Fruit fly (Drosophila melanogaster) whole organism, embryonic: ENCODE measurements around the gene Oatp33Eb.

Experiments
- Ada2b ChIP-seq: fragments of 200-800 bp; sonication (Bioruptor generic); IDR thresholded peaks from 2 replicates; pipeline ENCODE4 v1.3.6; 2022; ENCODE audit warnings: missing biosample characterization, missing genetic modification characterization
- BEAF-32 ChIP-seq: fragments of 200-800 bp; sonication (Bioruptor generic); optimal IDR thresholded peaks from 3 replicates; lab custom pipeline; 2017; ENCODE audit warnings: missing biosample characterization, missing genetic modification characterization, mild to moderate bottlenecking, moderate library complexity, missing genetic modification reagents
- CG10274 ChIP-seq: fragments of 200-800 bp; sonication (Bioruptor generic); optimal IDR thresholded peaks from 3 replicates; lab custom pipeline; 2017; ENCODE audit warnings: missing biosample characterization, mild to moderate bottlenecking, missing genetic modification characterization
- CG11504 ChIP-seq: fragments of 200-800 bp; sonication (Bioruptor generic); optimal IDR thresholded peaks from 3 replicates; lab custom pipeline; 2019; ENCODE audit warnings: missing biosample characterization, mild to moderate bottlenecking, missing genetic modification characterization, moderate library complexity
- CG12769 ChIP-seq: fragments of 200-800 bp; sonication (Bioruptor generic); optimal IDR thresholded peaks from 2 replicates; lab custom pipeline; 2019; ENCODE audit warnings: missing biosample characterization, mild to moderate bottlenecking, missing genetic modification characterization, moderate library complexity
- CG13296 ChIP-seq: fragments of 200-800 bp; sonication (Bioruptor generic); optimal IDR thresholded peaks from 3 replicates; lab custom pipeline; 2018; ENCODE audit warnings: missing biosample characterization, mild to moderate bottlenecking, missing genetic modification characterization
- CG14710 ChIP-seq: fragments of 200-800 bp; sonication (Bioruptor generic); optimal IDR thresholded peaks from 3 replicates; lab custom pipeline; 2019; ENCODE audit warnings: missing biosample characterization, mild to moderate bottlenecking, missing genetic modification characterization, moderate library complexity
- CG16863 ChIP-seq: fragments of 200-800 bp; sonication (Bioruptor generic); optimal IDR thresholded peaks from 3 replicates; lab custom pipeline; 2016; ENCODE audit warnings: missing biosample characterization, missing genetic modification characterization
- CG17612 ChIP-seq: fragments of 200-800 bp; sonication (Bioruptor generic); IDR thresholded peaks from 2 replicates; pipeline ENCODE4 v1.3.6; 2022; ENCODE audit warnings: missing biosample characterization, missing genetic modification characterization
- CG17829 ChIP-seq: fragments of 200-800 bp; optimal IDR thresholded peaks from 2 replicates; lab custom pipeline; 2019; ENCODE audit warnings: missing biosample characterization, mild to moderate bottlenecking, missing genetic modification characterization, moderate library complexity
- CG2120 ChIP-seq: fragments of 200-800 bp; sonication (Bioruptor generic); optimal IDR thresholded peaks from 3 replicates; lab custom pipeline; 2016; ENCODE audit warnings: missing biosample characterization, missing genetic modification characterization
- CG2202 ChIP-seq: fragments of 200-800 bp; sonication (Bioruptor generic); optimal IDR thresholded peaks from 2 replicates; lab custom pipeline; 2018; ENCODE audit warnings: missing biosample characterization, mild to moderate bottlenecking, missing genetic modification characterization
- CG2678 ChIP-seq: fragments of 200-800 bp; sonication (Bioruptor generic); optimal IDR thresholded peaks from 3 replicates; lab custom pipeline; 2019; ENCODE audit warnings: missing biosample characterization, mild to moderate bottlenecking, missing genetic modification characterization, moderate library complexity
- CG2889 ChIP-seq: fragments of 200-800 bp; sonication (Bioruptor generic); IDR thresholded peaks from 3 replicates; pipeline ENCODE4 v1.3.6; 2022; ENCODE audit warnings: missing biosample characterization, missing genetic modification characterization
- CG4282 ChIP-seq: fragments of 200-800 bp; sonication (Bioruptor generic); optimal IDR thresholded peaks from 2 replicates; lab custom pipeline; 2016; ENCODE audit warnings: missing biosample characterization, missing genetic modification characterization
- CG5180 ChIP-seq: fragments of 200-800 bp; sonication (Bioruptor generic); optimal IDR thresholded peaks from 3 replicates; lab custom pipeline; 2017; ENCODE audit warnings: missing biosample characterization, missing genetic modification characterization, mild to moderate bottlenecking, moderate library complexity, missing genetic modification reagents
- CG6689 ChIP-seq: fragments of 200-800 bp; sonication (Bioruptor generic); IDR thresholded peaks from 2 replicates; pipeline ENCODE4 v1.3.6; 2022; ENCODE audit warnings: missing biosample characterization, missing genetic modification characterization
- CG7357 ChIP-seq: fragments of 200-800 bp; sonication (Bioruptor generic); IDR thresholded peaks from 3 replicates; pipeline ENCODE4 v1.3.6; 2022; ENCODE audit warnings: missing biosample characterization, missing genetic modification characterization
- CG7987 ChIP-seq: fragments of 200-800 bp; sonication (Bioruptor generic); optimal IDR thresholded peaks from 2 replicates; lab custom pipeline; 2018; ENCODE audit warnings: missing biosample characterization, mild to moderate bottlenecking, missing genetic modification characterization, moderate library complexity
- CG8924 ChIP-seq: fragments of 200-800 bp; optimal IDR thresholded peaks from 3 replicates; lab custom pipeline; 2019; ENCODE audit warnings: missing biosample characterization, mild to moderate bottlenecking, missing genetic modification characterization, moderate library complexity
- CG9817 ChIP-seq: fragments of 200-800 bp; sonication (Bioruptor generic); optimal IDR thresholded peaks from 2 replicates; lab custom pipeline; 2018; ENCODE audit warnings: missing biosample characterization, mild to moderate bottlenecking, missing genetic modification characterization, moderate library complexity
- CoRest ChIP-seq: fragments of 200-800 bp; sonication (Bioruptor generic); optimal IDR thresholded peaks from 3 replicates; lab custom pipeline; 2018; ENCODE audit warnings: missing biosample characterization, mild to moderate bottlenecking, missing genetic modification characterization, moderate library complexity
- Doc3 ChIP-seq: fragments of 200-800 bp; sonication (Bioruptor generic); IDR thresholded peaks from 3 replicates; pipeline ENCODE4 v1.3.6; 2022; ENCODE audit warnings: missing biosample characterization, missing genetic modification characterization; ENCODE audit not compliant: partially characterized antibody
- ERR ChIP-seq: fragments of 200-800 bp; sonication (Bioruptor generic); optimal IDR thresholded peaks from 2 replicates; lab custom pipeline; 2016; ENCODE audit warnings: missing biosample characterization, missing genetic modification characterization
- HLH54F ChIP-seq: fragments of 200-800 bp; sonication (Bioruptor generic); optimal IDR thresholded peaks from 3 replicates; lab custom pipeline; 2016; ENCODE audit warnings: missing biosample characterization, missing genetic modification characterization
- Hmr ChIP-seq: fragments of 200-800 bp; sonication (Bioruptor generic); optimal IDR thresholded peaks from 3 replicates; lab custom pipeline; 2017; ENCODE audit warnings: mild to moderate bottlenecking, missing biosample characterization, missing genetic modification reagents, missing genetic modification characterization
- Hr39 ChIP-seq: fragments of >200 bp; optimal IDR thresholded peaks from 2 replicates; lab custom pipeline; 2017
- Hr51 ChIP-seq, 2 experiments: fragments of 200-800 bp; sonication (Bioruptor generic); optimal IDR thresholded peaks; 2 replicates in 1 of 2; 3 replicates in 1 of 2; lab custom pipeline; 2016 to 2018; ENCODE audit warnings: missing biosample characterization in 2 of 2, missing genetic modification characterization in 2 of 2, mild to moderate bottlenecking in 1 of 2, moderate library complexity in 1 of 2
- MBD-R2 ChIP-seq: fragments of 200-800 bp; sonication (Bioruptor generic); IDR thresholded peaks from 2 replicates; pipeline ENCODE4 v1.3.6; 2022; ENCODE audit warnings: missing biosample characterization, missing genetic modification characterization
- Med ChIP-seq: fragments of 200-800 bp; sonication (Bioruptor generic); peaks from one replicate; lab custom pipeline; 2016; ENCODE audit warnings: missing biosample characterization, missing genetic modification characterization, mild to moderate bottlenecking, inconsistent platforms, moderate library complexity
- NFAT ChIP-seq: fragments of 200-800 bp; sonication (Bioruptor generic); IDR thresholded peaks from 2 replicates; pipeline ENCODE4 v1.3.6; 2022; ENCODE audit warnings: missing biosample characterization, missing genetic modification characterization
- Pdp1 ChIP-seq, 2 experiments: fragments of 200-800 bp; sonication (Bioruptor generic); optimal IDR thresholded peaks; 3 replicates each; lab custom pipeline; 2016; ENCODE audit warnings: missing biosample characterization in 2 of 2, missing genetic modification characterization in 2 of 2, mild to moderate bottlenecking in 1 of 2, moderate library complexity in 1 of 2
- Ptx1 ChIP-seq: fragments of 200-800 bp; sonication (Bioruptor generic); IDR thresholded peaks from 2 replicates; pipeline ENCODE4 v1.3.6; 2022; ENCODE audit warnings: missing biosample characterization, missing genetic modification characterization
- Rfx ChIP-seq: fragments of 200-800 bp; sonication (Bioruptor generic); IDR thresholded peaks from 2 replicates; pipeline ENCODE4 v1.3.6; 2022; ENCODE audit warnings: missing biosample characterization, missing genetic modification characterization
- Side ChIP-seq: fragments of 200-800 bp; sonication (Bioruptor generic); optimal IDR thresholded peaks from 2 replicates; lab custom pipeline; 2016; ENCODE audit warnings: missing biosample characterization, missing genetic modification characterization
- Spps ChIP-seq: fragments of 200-800 bp; sonication (Bioruptor generic); optimal IDR thresholded peaks from 2 replicates; lab custom pipeline; 2018; ENCODE audit warnings: missing biosample characterization, mild to moderate bottlenecking, missing genetic modification characterization
- Vsx1 ChIP-seq: fragments of 200-800 bp; sonication (Bioruptor generic); optimal IDR thresholded peaks from 2 replicates; lab custom pipeline; 2017; ENCODE audit warnings: missing biosample characterization, mild to moderate bottlenecking, missing genetic modification characterization, missing genetic modification reagents
- al ChIP-seq: fragments of 200-800 bp; sonication (Bioruptor generic); IDR thresholded peaks from 2 replicates; pipeline ENCODE4 v1.3.6; 2022; ENCODE audit warnings: missing biosample characterization, missing genetic modification characterization
- bab2 ChIP-seq: fragments of 200-800 bp; sonication (Bioruptor generic); optimal IDR thresholded peaks from 2 replicates; lab custom pipeline; 2016; ENCODE audit warnings: missing biosample characterization, missing genetic modification characterization
- caup ChIP-seq: fragments of 200-800 bp; sonication (Bioruptor generic); optimal IDR thresholded peaks from 3 replicates; lab custom pipeline; 2017; ENCODE audit warnings: missing biosample characterization, mild to moderate bottlenecking, missing genetic modification characterization, moderate library complexity; ENCODE audit not compliant: severe bottlenecking
- chm ChIP-seq: fragments of 200-800 bp; sonication (Bioruptor generic); IDR thresholded peaks from 2 replicates; pipeline ENCODE4 v1.3.6; 2022; ENCODE audit warnings: missing biosample characterization, missing genetic modification characterization
- corto ChIP-seq: fragments of 200-800 bp; sonication (Bioruptor generic); optimal IDR thresholded peaks from 2 replicates; lab custom pipeline; 2016; ENCODE audit warnings: missing biosample characterization, mild to moderate bottlenecking, missing genetic modification characterization, moderate library complexity
- emc ChIP-seq: fragments of 200-800 bp; sonication (Bioruptor generic); optimal IDR thresholded peaks from 2 replicates; lab custom pipeline; 2016; ENCODE audit warnings: missing biosample characterization, missing genetic modification characterization
- ewg ChIP-seq: fragments of 200-800 bp; sonication (Bioruptor generic); optimal IDR thresholded peaks from 3 replicates; lab custom pipeline; 2017; ENCODE audit warnings: mild to moderate bottlenecking, missing biosample characterization, missing genetic modification reagents, missing genetic modification characterization
- ind ChIP-seq: fragments of 200-800 bp; sonication (Bioruptor generic); optimal IDR thresholded peaks from 3 replicates; lab custom pipeline; 2016; ENCODE audit warnings: missing biosample characterization, missing genetic modification characterization
- inv ChIP-seq: fragments of 200-800 bp; sonication (Bioruptor generic); IDR thresholded peaks from 2 replicates; pipeline ENCODE4 v1.3.6; 2022; ENCODE audit warnings: missing biosample characterization, missing genetic modification characterization; ENCODE audit not compliant: partially characterized antibody
- mam ChIP-seq: fragments of 200-800 bp; sonication (Bioruptor generic); optimal IDR thresholded peaks from 3 replicates; lab custom pipeline; 2016; ENCODE audit warnings: missing biosample characterization, missing genetic modification characterization
- rib ChIP-seq: fragments of 200-800 bp; sonication (Bioruptor generic); IDR thresholded peaks from 2 replicates; pipeline ENCODE4 v1.3.6; 2022; ENCODE audit warnings: missing biosample characterization, missing genetic modification characterization
- row ChIP-seq: fragments of 200-800 bp; sonication (Bioruptor generic); IDR thresholded peaks from 3 replicates; pipeline ENCODE4 v1.3.6; 2022; ENCODE audit warnings: missing biosample characterization, missing genetic modification characterization
- sens-2 ChIP-seq: fragments of 200-800 bp; sonication (Bioruptor generic); IDR thresholded peaks from 2 replicates; pipeline ENCODE4 v1.3.6; 2022; ENCODE audit warnings: missing biosample characterization, missing genetic modification characterization
- slp2 ChIP-seq: fragments of 200-800 bp; sonication (Bioruptor generic); optimal IDR thresholded peaks from 2 replicates; lab custom pipeline; 2016; ENCODE audit warnings: missing biosample characterization, missing genetic modification characterization

The Oatp33Eb gene

dm6 chr2L:12467673-12468072 lies 19.4 kb downstream of the Oatp33Eb start (continued):
- TF ChIP-seq Hr51 (GFP tag; optimal IDR thresholded peaks at IDR 0.05; lab: Kevin White, UChicago) = peak; percentile 11 to 12
- TF ChIP-seq Vsx1 = no peak
- peak; percentile 48 for TF ChIP-seq ind (GFP tag; lab: Kevin White, UChicago)
- TF ChIP-seq MBD-R2 (GFP tag; lab: Robert Waterston, UW) = peak; percentile 43; the same call in 1 of the 2 replicates
- no peak for TF ChIP-seq inv
- no peak for TF ChIP-seq CG2202 (tag; lab: Kevin White, UChicago)
- peak; percentile 84 for TF ChIP-seq NFAT (GFP tag; lab: Robert Waterston, UW)
- peak; percentile 55 for TF ChIP-seq CG13296
- peak; percentile 81 for TF ChIP-seq al (GFP tag; lab: Robert Waterston, UW)
- TF ChIP-seq ewg (GFP tag; lab: Kevin White, UChicago) = no peak
- peak; percentile 17 for TF ChIP-seq CG8924 (tag; lab: Kevin White, UChicago)
- TF ChIP-seq Hmr (GFP tag; lab: Kevin White, UChicago) = peak; percentile 70
- TF ChIP-seq CG12769 (tag; lab: Kevin White, UChicago) = peak; percentile 84
- peak; percentile 33 for TF ChIP-seq emc (GFP tag; lab: Kevin White, UChicago)
- 0 out of 2 replicates have a peak, but pooled peaks have one; percentile 6 for TF ChIP-seq Ada2b (GFP tag; lab: Robert Waterston, UW)
- no peak for TF ChIP-seq Doc3 (GFP tag; lab: Robert Waterston, UW)
- TF ChIP-seq HLH54F = peak; percentile 76
- TF ChIP-seq CG17829 (tag; lab: Kevin White, UChicago) = no peak
- TF ChIP-seq ERR (GFP tag; lab: Kevin White, UChicago) = peak; percentile 56
- TF ChIP-seq CG7357 (GFP tag; lab: Robert Waterston, UW) = no peak
- peak; percentile 26 for TF ChIP-seq CG11504
- peak; percentile 64 for TF ChIP-seq Side (GFP tag; lab: Kevin White, UChicago)
- TF ChIP-seq CG2678 (tag; lab: Kevin White, UChicago) = peak; percentile 63
- TF ChIP-seq caup (GFP tag; lab: Kevin White, UChicago) = peak; percentile 42
- peak; percentile 60 for TF ChIP-seq bab2 (GFP tag; lab: Kevin White, UChicago)
- TF ChIP-seq chm = no peak; the same call in 1 of the 2 replicates
- TF ChIP-seq CG2120 (GFP tag; lab: Kevin White, UChicago) = peak; percentile 93
- TF ChIP-seq Rfx = peak; percentile 90
- peak; percentile 50 for TF ChIP-seq CoRest (tag; lab: Kevin White, UChicago)
- TF ChIP-seq row (GFP tag; lab: Robert Waterston, UW) = peak; percentile 77
- TF ChIP-seq sens-2 (GFP tag; lab: Robert Waterston, UW) = no peak
- peak; percentile 16; the same call in 1 of the 3 replicates for TF ChIP-seq CG2889 (GFP tag; lab: Robert Waterston, UW)
- no peak for TF ChIP-seq CG14710 (tag; lab: Kevin White, UChicago)
- no peak for TF ChIP-seq CG5180
- TF ChIP-seq Hr39 (lab: Kevin White, UChicago) = no peak
- peak; percentile 83 for TF ChIP-seq CG7987 (GFP tag; lab: Kevin White, UChicago)
- TF ChIP-seq mam = peak; percentile 71
- TF ChIP-seq Med (GFP tag; lab: Kevin White, UChicago) = peak; percentile 91
- no peak for TF ChIP-seq corto (GFP tag; lab: Kevin White, UChicago)
- 0 out of 2 replicates have a peak, but pooled peaks have one; percentile 7 for TF ChIP-seq CG6689 (GFP tag; lab: Robert Waterston, UW)
- peak; percentile 66 for TF ChIP-seq CG4282 (GFP tag; lab: Kevin White, UChicago)
- TF ChIP-seq slp2 (GFP tag; lab: Kevin White, UChicago) = no peak
- TF ChIP-seq CG10274 (GFP tag; lab: Kevin White, UChicago) = peak; percentile 22
- TF ChIP-seq BEAF-32 (GFP tag; lab: Kevin White, UChicago) = no peak
- peak; percentile 94 for TF ChIP-seq rib (GFP tag; lab: Robert Waterston, UW)
- TF ChIP-seq CG16863 = peak; percentile 13
- no peak for TF ChIP-seq Spps (tag; lab: Kevin White, UChicago)
- peak; percentile 38 to 39 for TF ChIP-seq Pdp1 (GFP tag; optimal IDR thresholded peaks at IDR 0.05; lab: Kevin White, UChicago)
- peak; percentile 66 for TF ChIP-seq CG9817 (tag; lab: Kevin White, UChicago)
- TF ChIP-seq CG17612 (GFP tag; lab: Robert Waterston, UW) = no peak
- peak; percentile 27 for TF ChIP-seq Ptx1 (GFP tag; lab: Robert Waterston, UW)
